Worm (Caenorhabditis elegans) whole organism, young adult: ENCODE measurements around the gene F27D9.2.

Experiments used
- B0336.3 ChIP-seq: fragments of 200-800 bp; sonication (Bioruptor generic); IDR thresholded peaks from 2 replicates; pipeline ENCODE4 v1.3.6; 2022; ENCODE audit warnings: missing genetic modification characterization, missing compliant biosample characterization
- D2030.7 ChIP-seq: fragments of 200-800 bp; sonication (Bioruptor generic); IDR thresholded peaks from 2 replicates; pipeline ENCODE4 v1.3.6; 2022; ENCODE audit warnings: missing genetic modification reagents, missing genetic modification characterization, missing compliant biosample characterization
- F23B12.7 ChIP-seq: sonication (generic microtip); optimal IDR thresholded peaks from 2 replicates; lab custom pipeline; 2017; ENCODE audit warnings: missing genetic modification characterization, mild to moderate bottlenecking, missing compliant biosample characterization, antibody characterized with exemption, moderate library complexity; ENCODE audit not compliant: insufficient read depth
- F39B2.1 ChIP-seq: fragments of 200-800 bp; sonication (Bioruptor generic); IDR thresholded peaks from 2 replicates; pipeline ENCODE4 v1.3.6; 2022; ENCODE audit warnings: missing genetic modification reagents, missing genetic modification characterization, missing compliant biosample characterization
- F49E8.2 ChIP-seq: sonication (generic microtip); optimal IDR thresholded peaks from 3 replicates; lab custom pipeline; 2017; ENCODE audit warnings: missing genetic modification characterization, mild to moderate bottlenecking, missing compliant biosample characterization, antibody characterized with exemption, moderate library complexity; ENCODE audit not compliant: insufficient read depth
- F55B11.4 ChIP-seq: sonication (generic microtip); optimal IDR thresholded peaks from 2 replicates; lab custom pipeline; 2016; ENCODE audit warnings: missing compliant biosample characterization, missing genetic modification characterization, borderline replicate concordance; ENCODE audit not compliant: insufficient read depth
- K12H6.12 ChIP-seq: fragments of 200-800 bp; sonication (Bioruptor generic); optimal IDR thresholded peaks from 2 replicates; lab custom pipeline; 2018; ENCODE audit warnings: mild to moderate bottlenecking, missing genetic modification characterization, missing compliant biosample characterization
- T26A5.8 ChIP-seq: sonication (generic microtip); optimal IDR thresholded peaks from 2 replicates; lab custom pipeline; 2016; ENCODE audit warnings: missing genetic modification characterization, missing compliant biosample characterization
- Y53F4B.3 ChIP-seq: fragments of 200-800 bp; sonication (Bioruptor generic); IDR thresholded peaks from 2 replicates; pipeline ENCODE4 v1.3.6; 2022; ENCODE audit warnings: missing genetic modification reagents, missing genetic modification characterization, missing compliant biosample characterization
- atf-7 ChIP-seq: sonication (generic microtip); optimal IDR thresholded peaks from 2 replicates; lab custom pipeline; 2017; ENCODE audit warnings: mild to moderate bottlenecking, missing genetic modification characterization, missing compliant biosample characterization
- cebp-1 ChIP-seq, 2 experiments: fragments of 200-800 bp in 1 of 2; sonication (Bioruptor generic) in 1 of 2; sonication (generic microtip) in 1 of 2; IDR thresholded peaks in 1 of 2; optimal IDR thresholded peaks in 1 of 2; 2 replicates each; pipeline versions ENCODE4 v1.3.6 to Lab custom; 2017 to 2022; ENCODE audit warnings: missing compliant biosample characterization in 2 of 2, missing genetic modification characterization in 2 of 2, mild to moderate bottlenecking in 1 of 2, missing genetic modification reagents in 1 of 2, moderate library complexity in 1 of 2
- ceh-100 ChIP-seq: fragments of 200-800 bp; sonication (Bioruptor generic); IDR thresholded peaks from 2 replicates; pipeline ENCODE4 v1.3.6; 2022; ENCODE audit warnings: missing genetic modification reagents, missing genetic modification characterization, missing compliant biosample characterization
- ceh-40 ChIP-seq: fragments of 200-800 bp; sonication (Bioruptor generic); IDR thresholded peaks from 2 replicates; pipeline ENCODE4 v1.3.6; 2022; ENCODE audit warnings: missing genetic modification characterization, missing compliant biosample characterization
- ceh-79 ChIP-seq: sonication (generic microtip); optimal IDR thresholded peaks from 2 replicates; lab custom pipeline; 2017; ENCODE audit warnings: mild to moderate bottlenecking, missing genetic modification characterization, missing compliant biosample characterization
- die-1 ChIP-seq: sonication (generic microtip); optimal IDR thresholded peaks from 2 replicates; lab custom pipeline; 2016; ENCODE audit warnings: missing genotype, mild to moderate bottlenecking, missing genetic modification characterization, missing compliant biosample characterization
- dox-1 ChIP-seq: fragments of 200-800 bp; sonication (Bioruptor generic); IDR thresholded peaks from 2 replicates; pipeline ENCODE4 v1.3.6; 2022; ENCODE audit warnings: missing genetic modification reagents, missing genetic modification characterization, missing compliant biosample characterization
- dpl-1 ChIP-seq: fragments of 150-350 bp; optimal IDR thresholded peaks from 2 replicates; lab custom pipeline; 2014; ENCODE audit warnings: missing biosample characterization, missing genetic modification reagents, missing genetic modification characterization
- efl-1 ChIP-seq: fragments of 150-350 bp; optimal IDR thresholded peaks from 2 replicates; lab custom pipeline; 2014; ENCODE audit warnings: missing biosample characterization, missing genetic modification reagents, missing genetic modification characterization
- ets-4 ChIP-seq: fragments of 200-800 bp; sonication (Bioruptor generic); optimal IDR thresholded peaks from 2 replicates; lab custom pipeline; 2018; ENCODE audit warnings: mild to moderate bottlenecking, missing genetic modification characterization, missing compliant biosample characterization
- him-1 ChIP-seq: sonication (generic microtip); optimal IDR thresholded peaks from 2 replicates; lab custom pipeline; 2016; ENCODE audit warnings: missing genotype, missing genetic modification reagents, missing genetic modification characterization, missing compliant biosample characterization
- hlh-26 ChIP-seq: fragments of 200-800 bp; sonication (Bioruptor generic); conservative IDR thresholded peaks from 2 replicates; pipeline ENCODE4 v1.3.6; 2022; ENCODE audit warnings: missing genetic modification reagents, missing genetic modification characterization, missing compliant biosample characterization
- hsf-1 ChIP-seq: fragments of 200-800 bp; sonication (Bioruptor generic); IDR thresholded peaks from 2 replicates; pipeline ENCODE4 v1.3.6; 2022; ENCODE audit warnings: missing genetic modification reagents, missing genetic modification characterization, missing compliant biosample characterization
- let-526 ChIP-seq: fragments of 200-800 bp; sonication (Bioruptor generic); IDR thresholded peaks from 2 replicates; pipeline ENCODE4 v1.3.6; 2022; ENCODE audit warnings: missing genetic modification reagents, missing genetic modification characterization, missing compliant biosample characterization
- let-607 ChIP-seq, 2 experiments: fragments of 200-800 bp in 1 of 2; sonication (Bioruptor generic) in 1 of 2; sonication (generic microtip) in 1 of 2; optimal IDR thresholded peaks; 2 replicates each; lab custom pipeline; 2016 to 2018; ENCODE audit warnings: mild to moderate bottlenecking in 2 of 2, missing compliant biosample characterization in 2 of 2, missing genetic modification characterization in 2 of 2, moderate library complexity in 2 of 2, missing genotype in 1 of 2
- lin-35 ChIP-seq, 3 experiments: fragments of 150-350 bp in 2 of 3; sonication (generic microtip) in 1 of 3; optimal IDR thresholded peaks; 2 replicates each; lab custom pipeline; 2014 to 2018; ENCODE audit warnings: missing biosample characterization in 3 of 3, missing genetic modification characterization in 3 of 3, missing genetic modification reagents in 3 of 3
- lin-54 ChIP-seq: fragments of 200-800 bp; sonication (Bioruptor generic); optimal IDR thresholded peaks from 2 replicates; lab custom pipeline; 2018; ENCODE audit warnings: mild to moderate bottlenecking, missing genetic modification characterization, missing compliant biosample characterization
- lir-1 ChIP-seq: fragments of 200-800 bp; sonication (Bioruptor generic); conservative IDR thresholded peaks from 2 replicates; pipeline ENCODE4 v1.3.6; 2022; ENCODE audit warnings: missing genetic modification reagents, missing genetic modification characterization, missing compliant biosample characterization
- lsl-1 ChIP-seq: fragments of 200-800 bp; sonication (Bioruptor generic); optimal IDR thresholded peaks from 2 replicates; lab custom pipeline; 2018; ENCODE audit warnings: mild to moderate bottlenecking, missing genetic modification characterization, moderate library complexity, missing compliant biosample characterization
- madf-3 ChIP-seq: fragments of 200-800 bp; sonication (Bioruptor generic); IDR thresholded peaks from 2 replicates; pipeline ENCODE4 v1.3.6; 2022; ENCODE audit warnings: missing genetic modification reagents, missing genetic modification characterization, missing compliant biosample characterization
- madf-6 ChIP-seq: fragments of 200-800 bp; sonication (Bioruptor generic); IDR thresholded peaks from 2 replicates; pipeline ENCODE4 v1.3.6; 2022; ENCODE audit warnings: missing genetic modification reagents, missing genetic modification characterization, missing compliant biosample characterization
- madf-8 ChIP-seq: fragments of 200-800 bp; sonication (Bioruptor generic); conservative IDR thresholded peaks from 2 replicates; pipeline ENCODE4 v1.3.6; 2022; ENCODE audit warnings: missing genetic modification reagents, missing genetic modification characterization, missing compliant biosample characterization
- mel-28 ChIP-seq: sonication (generic microtip); optimal IDR thresholded peaks from 2 replicates; lab custom pipeline; 2016; ENCODE audit warnings: borderline replicate concordance, mild to moderate bottlenecking, missing genetic modification characterization, missing compliant biosample characterization
- nfya-2 ChIP-seq: fragments of 200-800 bp; sonication (Bioruptor generic); IDR thresholded peaks from 2 replicates; pipeline ENCODE4 v1.3.6; 2022; ENCODE audit warnings: missing genetic modification reagents, missing genetic modification characterization, missing compliant biosample characterization
- nfyb-1 ChIP-seq: fragments of 200-800 bp; sonication (Bioruptor generic); IDR thresholded peaks from 2 replicates; pipeline ENCODE4 v1.3.6; 2022; ENCODE audit warnings: missing genetic modification reagents, missing genetic modification characterization, missing compliant biosample characterization
- nhr-179 ChIP-seq: sonication (generic microtip); optimal IDR thresholded peaks from 2 replicates; lab custom pipeline; 2016; ENCODE audit warnings: mild to moderate bottlenecking, missing genetic modification characterization, missing compliant biosample characterization
- nhr-27 ChIP-seq: fragments of 200-800 bp; sonication (Bioruptor generic); optimal IDR thresholded peaks from 2 replicates; lab custom pipeline; 2018; ENCODE audit warnings: mild to moderate bottlenecking, missing genetic modification characterization, moderate library complexity, missing compliant biosample characterization
- nhr-80 ChIP-seq: sonication (generic microtip); optimal IDR thresholded peaks from 2 replicates; lab custom pipeline; 2016; ENCODE audit warnings: missing genetic modification characterization, missing compliant biosample characterization
- rpc-1 ChIP-seq, 2 experiments: fragments of 150-350 bp in 1 of 2; sonication (generic microtip) in 1 of 2; optimal IDR thresholded peaks; 2 replicates each; lab custom pipeline; 2014 to 2018; ENCODE audit warnings: missing biosample characterization in 1 of 2, missing genetic modification characterization in 1 of 2, missing genetic modification reagents in 1 of 2, missing genotype in 1 of 2
- snpc-1.3 ChIP-seq: sonication (generic microtip); optimal IDR thresholded peaks from 2 replicates; lab custom pipeline; 2017; ENCODE audit warnings: missing genetic modification characterization, mild to moderate bottlenecking, missing compliant biosample characterization, antibody characterized with exemption, moderate library complexity, missing genotype, missing genetic modification reagents; ENCODE audit not compliant: insufficient read depth
- tbp1 ChIP-seq: fragments of 200-800 bp; sonication (Bioruptor generic); optimal IDR thresholded peaks from 2 replicates; lab custom pipeline; 2018; ENCODE audit warnings: mild to moderate bottlenecking, missing genetic modification characterization, missing compliant biosample characterization
- unc-130 ChIP-seq: sonication (generic microtip); optimal IDR thresholded peaks from 2 replicates; lab custom pipeline; 2016; ENCODE audit warnings: missing genetic modification reagents, missing genetic modification characterization, missing compliant biosample characterization
- xnd-1 ChIP-seq: sonication (generic microtip); optimal IDR thresholded peaks from 2 replicates; lab custom pipeline; 2016; ENCODE audit warnings: missing genotype, missing genetic modification reagents, missing genetic modification characterization, missing compliant biosample characterization
- ztf-18 ChIP-seq: sonication (generic microtip); optimal IDR thresholded peaks from 2 replicates; lab custom pipeline; 2016; ENCODE audit warnings: missing genotype, mild to moderate bottlenecking, missing genetic modification characterization, missing compliant biosample characterization
- ztf-22 ChIP-seq: fragments of 200-800 bp; sonication (Bioruptor generic); optimal IDR thresholded peaks from 2 replicates; lab custom pipeline; 2018; ENCODE audit warnings: mild to moderate bottlenecking, missing genetic modification characterization, moderate library complexity, missing compliant biosample characterization
- ztf-25 ChIP-seq: fragments of 200-800 bp; sonication (Bioruptor generic); IDR thresholded peaks from 2 replicates; pipeline ENCODE4 v1.3.6; 2022; ENCODE audit warnings: missing genetic modification reagents, missing genetic modification characterization, missing compliant biosample characterization
- ztf-28 ChIP-seq: fragments of 200-800 bp; sonication (Bioruptor generic); IDR thresholded peaks from 2 replicates; pipeline ENCODE4 v1.3.6; 2022; ENCODE audit warnings: missing genetic modification reagents, missing genetic modification characterization, missing compliant biosample characterization
- ztf-3 ChIP-seq: fragments of 200-800 bp; sonication (Bioruptor generic); optimal IDR thresholded peaks from 2 replicates; lab custom pipeline; 2018; ENCODE audit warnings: mild to moderate bottlenecking, missing genetic modification characterization, missing compliant biosample characterization
- ztf-6 ChIP-seq: fragments of 200-800 bp; sonication (Bioruptor generic); IDR thresholded peaks from 2 replicates; pipeline ENCODE4 v1.3.6; 2022; ENCODE audit warnings: missing genetic modification reagents, missing genetic modification characterization, missing compliant biosample characterization

Gene F27D9.2

DNA sequence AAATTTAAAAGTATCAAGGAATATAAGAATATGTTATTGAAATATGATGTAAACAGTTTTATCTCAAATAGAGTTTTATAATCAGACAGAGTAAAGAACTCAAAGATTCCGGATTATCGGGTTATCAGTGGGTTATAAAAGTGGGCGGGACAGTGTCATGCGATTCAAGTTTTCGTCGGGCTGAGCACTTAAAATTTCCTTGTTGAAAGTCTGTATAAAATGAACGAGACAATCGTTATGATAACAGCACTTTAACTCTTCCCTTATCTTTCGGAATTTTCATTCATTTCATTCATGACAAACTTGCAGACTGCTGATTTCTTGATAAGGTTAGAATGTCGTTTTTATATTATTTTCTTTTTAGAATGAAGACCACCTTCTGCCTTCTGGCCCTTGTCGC, 52.8 kb downstream of the F27D9.2 start, which contains the start of gene spp-14:
TSS of gene spp-14 (plus strand) at position 365 of the 400 bp plus-strand sequence.
- no peak for TF ChIP-seq nfyb-1 (GFP tag; lab: Robert Waterston, UW)
- TF ChIP-seq mel-28 (tag; lab: Kevin White, UChicago): no peak
- TF ChIP-seq ceh-79 (tag; lab: Kevin White, UChicago): no peak
- TF ChIP-seq nhr-27 (tag; lab: Kevin White, UChicago): no peak
- TF ChIP-seq ceh-100 (GFP tag; lab: Robert Waterston, UW): no peak
- TF ChIP-seq lin-35 (GFP tag; optimal IDR thresholded peaks at IDR 0.05; lab: Kevin White, UChicago): no peak
- no peak for TF ChIP-seq F55B11.4 (tag; lab: Kevin White, UChicago)
- TF ChIP-seq rpc-1 (optimal IDR thresholded peaks at IDR 0.05; lab: Kevin White, UChicago): no peak
- TF ChIP-seq rpc-1 (tag; optimal IDR thresholded peaks at IDR 0.05; lab: Kevin White, UChicago): no peak
- TF ChIP-seq Y53F4B.3 (GFP tag; lab: Robert Waterston, UW): no peak
- TF ChIP-seq let-526 (GFP tag; lab: Robert Waterston, UW): no peak
- TF ChIP-seq madf-3 (GFP tag; lab: Robert Waterston, UW): no peak
- peak; percentile 60 for TF ChIP-seq atf-7 (tag; lab: Kevin White, UChicago)
- TF ChIP-seq nhr-179: no peak
- TF ChIP-seq ets-4 (GFP tag; lab: Kevin White, UChicago): no peak
- no peak for TF ChIP-seq hsf-1 (GFP tag; lab: Robert Waterston, UW)
- no peak for TF ChIP-seq dox-1
- no peak for TF ChIP-seq F39B2.1 (GFP tag; lab: Robert Waterston, UW)
- TF ChIP-seq ztf-6 (GFP tag; lab: Robert Waterston, UW): no peak
- peak; percentile 89 for TF ChIP-seq nhr-80 (tag; lab: Kevin White, UChicago)
- TF ChIP-seq dpl-1: no peak
- TF ChIP-seq him-1: no peak
- no peak for TF ChIP-seq xnd-1 (tag; lab: Kevin White, UChicago)
- no peak for TF ChIP-seq efl-1 (GFP tag; lab: Kevin White, UChicago)
- no peak for TF ChIP-seq lin-54 (GFP tag; lab: Kevin White, UChicago)
- peak; percentile 23 for TF ChIP-seq tbp1 (GFP tag; lab: Kevin White, UChicago)
- TF ChIP-seq ztf-22 (GFP tag; lab: Kevin White, UChicago): peak; percentile 52
- TF ChIP-seq ztf-25: no peak
- no peak for TF ChIP-seq K12H6.12
- no peak for TF ChIP-seq F23B12.7 (tag; lab: Kevin White, UChicago)
- no peak for TF ChIP-seq ztf-3 (GFP tag; lab: Kevin White, UChicago)
- no peak for TF ChIP-seq ztf-28 (GFP tag; lab: Robert Waterston, UW)
- no peak for TF ChIP-seq madf-6 (GFP tag; lab: Robert Waterston, UW)
- TF ChIP-seq lir-1 (GFP tag; lab: Robert Waterston, UW): no peak
- no peak for TF ChIP-seq die-1 (tag; lab: Kevin White, UChicago)
- no peak for TF ChIP-seq snpc-1.3 (tag; lab: Kevin White, UChicago)
- no peak for TF ChIP-seq T26A5.8 (tag; lab: Kevin White, UChicago)
- TF ChIP-seq B0336.3: no peak
- TF ChIP-seq madf-8 (GFP tag; lab: Robert Waterston, UW): no peak
- TF ChIP-seq let-607 (tag; optimal IDR thresholded peaks at IDR 0.05; lab: Kevin White, UChicago): peak in 1 of 2 experiments; percentile 3
- TF ChIP-seq D2030.7: no peak
- no peak for TF ChIP-seq lsl-1 (GFP tag; lab: Kevin White, UChicago)
- no peak for TF ChIP-seq unc-130
- no peak for TF ChIP-seq hlh-26 (GFP tag; lab: Robert Waterston, UW)
- no peak for TF ChIP-seq ztf-18
- no peak for TF ChIP-seq cebp-1 (GFP tag; IDR thresholded peaks at IDR 0.05; lab: Robert Waterston, UW)
- peak; percentile 9 for TF ChIP-seq cebp-1 (tag; optimal IDR thresholded peaks at IDR 0.05; lab: Kevin White, UChicago)
- no peak for TF ChIP-seq ceh-40 (GFP tag; lab: Robert Waterston, UW)
- TF ChIP-seq nfya-2 (GFP tag; lab: Robert Waterston, UW): no peak
- no peak for TF ChIP-seq F49E8.2 (tag; lab: Kevin White, UChicago)
